Worm (Caenorhabditis elegans) whole organism, mixed stage, embryonic: ENCODE data around the gene M117.6.
A peak's percentile ranks its signal among the peaks of the same experiment; 100 is the strongest.

Source experiments
- M03D4.4 ChIP-seq: sonication (generic microtip); optimal IDR thresholded peaks from 2 replicates; lab custom pipeline; 2017; ENCODE audit warnings: mild to moderate bottlenecking, missing genetic modification characterization, missing compliant biosample characterization
- bed-3 ChIP-seq: fragments of 200-800 bp; sonication (Bioruptor generic); optimal IDR thresholded peaks from 3 replicates; lab custom pipeline; 2018; ENCODE audit warnings: mild to moderate bottlenecking, missing genetic modification characterization, moderate library complexity, missing compliant biosample characterization
- blmp-1 ChIP-seq: fragments of 150-350 bp; optimal IDR thresholded peaks from 2 replicates; lab custom pipeline; 2014; ENCODE audit warnings: missing biosample characterization, missing genetic modification characterization
- ceh-39 ChIP-seq: fragments of 150-350 bp; optimal IDR thresholded peaks from 2 replicates; lab custom pipeline; 2014; ENCODE audit warnings: missing biosample characterization, missing genetic modification characterization
- ceh-43 ChIP-seq: fragments of 200-800 bp; sonication (Bioruptor generic); optimal IDR thresholded peaks from 2 replicates; lab custom pipeline; 2018; ENCODE audit warnings: mild to moderate bottlenecking, missing genetic modification characterization, moderate library complexity, missing compliant biosample characterization
- ceh-83 ChIP-seq: fragments of 200-800 bp; sonication (Bioruptor generic); optimal IDR thresholded peaks from 2 replicates; lab custom pipeline; 2018; ENCODE audit warnings: mild to moderate bottlenecking, missing genetic modification characterization, missing compliant biosample characterization
- ces-1 ChIP-seq: fragments of 150-350 bp; optimal IDR thresholded peaks from 2 replicates; lab custom pipeline; 2014; ENCODE audit warnings: missing biosample characterization, missing genetic modification reagents, missing genetic modification characterization
- drap-1 ChIP-seq: fragments of 200-800 bp; sonication (Bioruptor generic); optimal IDR thresholded peaks from 3 replicates; lab custom pipeline; 2018; ENCODE audit warnings: mild to moderate bottlenecking, missing genetic modification characterization, missing compliant biosample characterization
- elt-1 ChIP-seq: sonication (generic microtip); optimal IDR thresholded peaks from 2 replicates; lab custom pipeline; 2017; ENCODE audit warnings: missing genetic modification characterization, mild to moderate bottlenecking, missing compliant biosample characterization, antibody characterized with exemption, moderate library complexity, borderline replicate concordance; ENCODE audit not compliant: insufficient read depth
- elt-3 ChIP-seq: fragments of 150-350 bp; optimal IDR thresholded peaks from 2 replicates; lab custom pipeline; 2014; ENCODE audit warnings: missing biosample characterization, missing genetic modification characterization
- ham-2 ChIP-seq: fragments of 200-800 bp; sonication (Bioruptor generic); optimal IDR thresholded peaks from 2 replicates; lab custom pipeline; 2018; ENCODE audit warnings: mild to moderate bottlenecking, missing genetic modification characterization, missing compliant biosample characterization
- hlh-1 ChIP-seq: fragments of 150-350 bp; optimal IDR thresholded peaks from 2 replicates; lab custom pipeline; 2014; ENCODE audit warnings: missing biosample characterization, missing genetic modification reagents, missing genetic modification characterization
- lin-13 ChIP-seq: fragments of 150-350 bp; optimal IDR thresholded peaks from 2 replicates; lab custom pipeline; 2014; ENCODE audit warnings: missing biosample characterization, missing genetic modification characterization
- lin-32 ChIP-seq: fragments of 200-800 bp; sonication (Bioruptor generic); optimal IDR thresholded peaks from 2 replicates; lab custom pipeline; 2018; ENCODE audit warnings: mild to moderate bottlenecking, missing genetic modification characterization, missing compliant biosample characterization
- lsy-2 ChIP-seq: fragments of 150-350 bp; optimal IDR thresholded peaks from 2 replicates; lab custom pipeline; 2014; ENCODE audit warnings: missing biosample characterization, missing genetic modification characterization
- mab-5 ChIP-seq: fragments of 150-350 bp; optimal IDR thresholded peaks from 2 replicates; lab custom pipeline; 2014; ENCODE audit warnings: missing biosample characterization, missing genetic modification characterization
- mep-1 ChIP-seq: fragments of 150-350 bp; optimal IDR thresholded peaks from 2 replicates; lab custom pipeline; 2017; ENCODE audit warnings: missing biosample characterization, missing genetic modification reagents, missing genetic modification characterization, inconsistent platforms
- nhr-12 ChIP-seq: fragments of 150-350 bp; optimal IDR thresholded peaks from 2 replicates; lab custom pipeline; 2014; ENCODE audit warnings: missing biosample characterization, missing genetic modification characterization
- nhr-2 ChIP-seq: fragments of 150-350 bp; optimal IDR thresholded peaks from 2 replicates; lab custom pipeline; 2014; ENCODE audit warnings: missing biosample characterization, missing genetic modification characterization
- nhr-237 ChIP-seq: fragments of 150-350 bp; optimal IDR thresholded peaks from 2 replicates; lab custom pipeline; 2014; ENCODE audit warnings: missing biosample characterization, missing genetic modification characterization
- nhr-28 ChIP-seq: fragments of 150-350 bp; optimal IDR thresholded peaks from 2 replicates; lab custom pipeline; 2014; ENCODE audit warnings: missing biosample characterization, missing genetic modification characterization
- nhr-76 ChIP-seq: sonication (generic microtip); optimal IDR thresholded peaks from 2 replicates; lab custom pipeline; 2017; ENCODE audit warnings: missing biosample characterization, missing genetic modification characterization
- pha-4 ChIP-seq: fragments of 150-350 bp; optimal IDR thresholded peaks from 2 replicates; lab custom pipeline; 2018; ENCODE audit warnings: missing biosample characterization, missing genetic modification reagents, missing genetic modification characterization
- sem-2 ChIP-seq: fragments of 200-800 bp; sonication (Bioruptor generic); optimal IDR thresholded peaks from 2 replicates; lab custom pipeline; 2018; ENCODE audit warnings: mild to moderate bottlenecking, missing genetic modification characterization, missing compliant biosample characterization
- snpc-4 ChIP-seq: fragments of 150-350 bp; optimal IDR thresholded peaks from 2 replicates; lab custom pipeline; 2014; ENCODE audit warnings: missing biosample characterization, missing genetic modification characterization
- sptf-1 ChIP-seq: sonication (generic microtip); optimal IDR thresholded peaks from 2 replicates; lab custom pipeline; 2017; ENCODE audit warnings: mild to moderate bottlenecking, missing genetic modification characterization, moderate library complexity, missing compliant biosample characterization
- tbx-8 ChIP-seq: fragments of 200-800 bp; sonication (Bioruptor generic); optimal IDR thresholded peaks from 2 replicates; lab custom pipeline; 2018; ENCODE audit warnings: mild to moderate bottlenecking, missing genetic modification characterization, moderate library complexity, missing compliant biosample characterization
- unc-120 ChIP-seq: sonication (generic microtip); optimal IDR thresholded peaks from 2 replicates; lab custom pipeline; 2017; ENCODE audit warnings: missing genetic modification characterization, missing compliant biosample characterization; ENCODE audit not compliant: poor library complexity, severe bottlenecking
- unc-39 ChIP-seq: fragments of 150-350 bp; optimal IDR thresholded peaks from 2 replicates; lab custom pipeline; 2014; ENCODE audit warnings: missing biosample characterization, missing genetic modification characterization
- unc-62 ChIP-seq: fragments of 150-350 bp; optimal IDR thresholded peaks from 2 replicates; lab custom pipeline; 2014; ENCODE audit warnings: missing biosample characterization, missing genetic modification reagents, missing genetic modification characterization
- zip-8 ChIP-seq: fragments of 150-350 bp; optimal IDR thresholded peaks from 2 replicates; lab custom pipeline; 2014; ENCODE audit warnings: missing biosample characterization, missing genetic modification characterization
- ztf-11 ChIP-seq: fragments of 150-350 bp; optimal IDR thresholded peaks from 2 replicates; lab custom pipeline; 2014; ENCODE audit warnings: missing biosample characterization, missing genetic modification characterization

The M117.6 gene

ce11 chrIV:11855424-11855823, 27.5 kb upstream of the M117.6 start:
- no peak for TF ChIP-seq blmp-1 (tag; lab: Kevin White, UChicago)
- no peak for TF ChIP-seq unc-39 (tag; lab: Kevin White, UChicago)
- no peak for TF ChIP-seq lsy-2
- TF ChIP-seq nhr-76 (tag; lab: Kevin White, UChicago), result no peak
- TF ChIP-seq unc-62, result no peak
- TF ChIP-seq ztf-11 (tag; lab: Kevin White, UChicago), result no peak
- TF ChIP-seq sem-2 (GFP tag; lab: Kevin White, UChicago), result no peak
- TF ChIP-seq mab-5, result no peak
- TF ChIP-seq nhr-28, result no peak
- no peak for TF ChIP-seq mep-1
- no peak for TF ChIP-seq lin-13 (tag; lab: Kevin White, UChicago)
- no peak for TF ChIP-seq M03D4.4 (tag; lab: Kevin White, UChicago)
- TF ChIP-seq, all 35 proteins: peak for 0

- no peak for TF ChIP-seq elt-3 (tag; lab: Kevin White, UChicago)
- no peak for TF ChIP-seq bed-3 (GFP tag; lab: Kevin White, UChicago)
- peak; percentile 81 for TF ChIP-seq pha-4
- peak; percentile 8 for TF ChIP-seq drap-1 (GFP tag; lab: Kevin White, UChicago)
- TF ChIP-seq ceh-39 (tag; lab: Kevin White, UChicago), result peak; percentile 34
- TF ChIP-seq hlh-1 (tag; lab: Kevin White, UChicago), result peak; percentile 29
- no peak for TF ChIP-seq zip-8 (tag; lab: Kevin White, UChicago)
- TF ChIP-seq elt-1 (tag; lab: Kevin White, UChicago), result no peak
- TF ChIP-seq lsy-2, result peak; percentile 2
- TF ChIP-seq ces-1 (GFP tag; lab: Kevin White, UChicago), result peak; percentile 75
- no peak for TF ChIP-seq nhr-28
- peak; percentile 60 for TF ChIP-seq mep-1
- no peak for TF ChIP-seq nhr-237
- peak; percentile 24 for TF ChIP-seq sptf-1
These were observed 26.9 kb upstream of the M117.6 start, which contains the start of gene tag-30 for ce11 chrIV:11854777-11855176. TSS of gene tag-30 (minus strand) at chrIV:11855159.

DNA sequence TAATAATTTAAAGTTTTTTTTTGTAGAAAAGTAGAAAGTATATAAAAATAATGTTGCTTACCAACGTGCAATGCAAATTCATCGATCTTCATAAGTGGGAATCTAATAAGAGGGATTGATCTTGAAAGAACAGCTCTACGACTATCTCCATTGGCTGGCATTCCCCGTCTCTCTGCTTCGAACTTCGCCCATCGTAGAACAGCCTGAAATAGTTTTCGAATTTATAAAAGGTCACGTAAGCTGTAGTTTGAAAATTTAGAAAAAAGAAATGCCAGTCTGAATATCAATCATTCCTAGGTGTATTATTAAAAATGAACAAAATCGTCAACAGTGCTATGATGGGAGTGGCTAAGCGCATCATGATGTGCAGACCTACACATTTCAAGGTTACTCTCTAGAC, 24.0 kb upstream of the M117.6 start, which contains the start of gene F38H4.5:
TSS of gene F38H4.5 (plus strand) at position 301 of the 400 bp plus-strand sequence.
- TF ChIP-seq ceh-83 (GFP tag; lab: Kevin White, UChicago) (no peak), ham-2 (GFP tag; lab: Kevin White, UChicago) (no peak), nhr-28 (no peak), elt-3 (tag; lab: Kevin White, UChicago) (no peak), sptf-1 (no peak), lin-13 (tag; lab: Kevin White, UChicago) (no peak), M03D4.4 (tag; lab: Kevin White, UChicago) (no peak), mab-5 (no peak), nhr-2 (tag; lab: Kevin White, UChicago) (no peak), elt-1 (tag; lab: Kevin White, UChicago) (no peak), lin-32 (GFP tag; lab: Kevin White, UChicago) (no peak), unc-62 (no peak), mep-1 (no peak), blmp-1 (tag; lab: Kevin White, UChicago) (no peak), ceh-43 (GFP tag; lab: Kevin White, UChicago) (no peak), snpc-4 (tag; lab: Kevin White, UChicago) (no peak), unc-39 (tag; lab: Kevin White, UChicago) (no peak), nhr-12 (no peak), lsy-2 (no peak), zip-8 (tag; lab: Kevin White, UChicago) (no peak)

ce11 chrIV:11847771-11848312, 19.9 kb upstream of the M117.6 start, which contains the start of the genes F38H4.6 and F38H4.4:
TSS of gene F38H4.6 (minus strand) at chrIV:11847871.
TSS of gene F38H4.4 (plus strand) at chrIV:11848262.
- no peak for TF ChIP-seq tbx-8 (GFP tag; lab: Kevin White, UChicago)
- no peak for TF ChIP-seq elt-1 (tag; lab: Kevin White, UChicago)
- TF ChIP-seq mab-5, result no peak
- TF ChIP-seq ceh-43 (GFP tag; lab: Kevin White, UChicago), result no peak
- TF ChIP-seq sem-2 (GFP tag; lab: Kevin White, UChicago), result no peak
- no peak for TF ChIP-seq nhr-2 (tag; lab: Kevin White, UChicago)
- TF ChIP-seq bed-3 (GFP tag; lab: Kevin White, UChicago), result no peak
- TF ChIP-seq lin-32 (GFP tag; lab: Kevin White, UChicago), result no peak
- no peak for TF ChIP-seq unc-120 (tag; lab: Kevin White, UChicago)
- no peak for TF ChIP-seq M03D4.4 (tag; lab: Kevin White, UChicago)
- no peak for TF ChIP-seq ham-2 (GFP tag; lab: Kevin White, UChicago)
- TF ChIP-seq pha-4, result no peak
- no peak for TF ChIP-seq mep-1
- TF ChIP-seq zip-8 (tag; lab: Kevin White, UChicago), result no peak
- no peak for TF ChIP-seq unc-62
- no peak for TF ChIP-seq elt-3 (tag; lab: Kevin White, UChicago)
